Fruit fly (Drosophila melanogaster): Measurements from ENCODE around the gene CG42271.

dm6 chrX:14266075-14266474, 32.2 kb upstream of the CG42271 start, which contains the start of the genes CG13404 and na:
- TF ChIP-seq lola (GFP tag; optimal IDR thresholded peaks at IDR 0.05) (no peak), sage (GFP tag; optimal IDR thresholded peaks at IDR 0.05) (no peak), Dfd (GFP tag; optimal IDR thresholded peaks at IDR 0.05) (no peak), psq (GFP tag; optimal IDR thresholded peaks at IDR 0.05) (no peak), Mio (GFP tag; optimal IDR thresholded peaks at IDR 0.05) (no peak), Abd-B (GFP tag; optimal IDR thresholded peaks at IDR 0.05) (no peak), Dif (GFP tag; optimal IDR thresholded peaks at IDR 0.05; ENCODE audit: partially characterized antibody) (no peak), jim (GFP tag; optimal IDR thresholded peaks at IDR 0.05) (no peak), tai (GFP tag; optimal IDR thresholded peaks at IDR 0.05) (no peak)
